Fruit fly (Drosophila melanogaster) whole organism, pupa: ENCODE measurements around the gene Orct.

Source experiments
- CG10348 ChIP-seq: fragments of 200-800 bp; sonication (Bioruptor generic); IDR thresholded peaks from 2 replicates; pipeline ENCODE4 v1.3.6; 2022; ENCODE audit warnings: missing biosample characterization, missing genetic modification characterization
- CG12605 ChIP-seq: fragments of 200-800 bp; sonication (Bioruptor generic); IDR thresholded peaks from 2 replicates; pipeline ENCODE4 v1.3.6; 2022; ENCODE audit warnings: missing biosample characterization, missing genetic modification characterization
- CG13204 ChIP-seq: fragments of 200-800 bp; sonication (Bioruptor generic); optimal IDR thresholded peaks from 2 replicates; lab custom pipeline; 2018; ENCODE audit warnings: missing biosample characterization, mild to moderate bottlenecking, missing genetic modification characterization, moderate library complexity
- CG14655 ChIP-seq: fragments of 200-800 bp; sonication (Bioruptor generic); optimal IDR thresholded peaks from 3 replicates; lab custom pipeline; 2017; ENCODE audit warnings: mild to moderate bottlenecking, missing biosample characterization, missing genetic modification reagents, missing genetic modification characterization
- CG15710 ChIP-seq: fragments of 200-800 bp; sonication (Bioruptor generic); optimal IDR thresholded peaks from 2 replicates; lab custom pipeline; 2018; ENCODE audit warnings: missing biosample characterization, mild to moderate bottlenecking, missing genetic modification characterization, moderate library complexity
- CG17806 ChIP-seq: fragments of 200-800 bp; sonication (Bioruptor generic); optimal IDR thresholded peaks from 2 replicates; lab custom pipeline; 2018; ENCODE audit warnings: missing biosample characterization, mild to moderate bottlenecking, missing genetic modification characterization, moderate library complexity
- CG32121 ChIP-seq: fragments of 200-800 bp; sonication (Bioruptor generic); IDR thresholded peaks from 2 replicates; pipeline ENCODE4 v1.3.6; 2022; ENCODE audit warnings: missing biosample characterization, missing genetic modification characterization
- CG34367 ChIP-seq: fragments of 200-800 bp; sonication (Bioruptor generic); optimal IDR thresholded peaks from 2 replicates; lab custom pipeline; 2018; ENCODE audit warnings: missing biosample characterization, mild to moderate bottlenecking, missing genetic modification characterization
- CG4496 ChIP-seq: fragments of 200-800 bp; sonication (Bioruptor generic); IDR thresholded peaks from 3 replicates; pipeline ENCODE4 v1.3.6; 2022; ENCODE audit warnings: missing biosample characterization, missing genetic modification characterization
- CG8159 ChIP-seq: fragments of 200-800 bp; sonication (Bioruptor generic); optimal IDR thresholded peaks from 3 replicates; lab custom pipeline; 2018; ENCODE audit warnings: missing biosample characterization, mild to moderate bottlenecking, missing genetic modification characterization, moderate library complexity
- CG8301 ChIP-seq: fragments of 200-800 bp; sonication (Bioruptor generic); optimal IDR thresholded peaks from 2 replicates; lab custom pipeline; 2018; ENCODE audit warnings: missing biosample characterization, mild to moderate bottlenecking, missing genetic modification characterization
- CG9948 ChIP-seq: fragments of 200-800 bp; sonication (Bioruptor generic); optimal IDR thresholded peaks from 2 replicates; lab custom pipeline; 2018; ENCODE audit warnings: missing biosample characterization, mild to moderate bottlenecking, missing genetic modification characterization, moderate library complexity
- D1 ChIP-seq: fragments of 200-800 bp; sonication (Bioruptor generic); optimal IDR thresholded peaks from 2 replicates; lab custom pipeline; 2018; ENCODE audit warnings: missing biosample characterization, mild to moderate bottlenecking, missing genetic modification characterization, moderate library complexity
- EcR ChIP-seq: fragments of 200-800 bp; sonication (Bioruptor generic); optimal IDR thresholded peaks from 3 replicates; lab custom pipeline; 2019; ENCODE audit warnings: missing biosample characterization, missing genetic modification characterization, mild to moderate bottlenecking, moderate library complexity, missing genetic modification reagents
- Ets98B ChIP-seq: fragments of 200-800 bp; sonication (Bioruptor generic); IDR thresholded peaks from 2 replicates; pipeline ENCODE4 v1.3.6; 2022; ENCODE audit warnings: missing biosample characterization, missing genetic modification characterization
- Pif1A ChIP-seq: fragments of 200-800 bp; sonication (Bioruptor generic); optimal IDR thresholded peaks from 3 replicates; lab custom pipeline; 2016; ENCODE audit warnings: missing biosample characterization, missing genetic modification characterization
- Pif1B ChIP-seq: fragments of 200-800 bp; sonication (Bioruptor generic); optimal IDR thresholded peaks from 3 replicates; lab custom pipeline; 2016; ENCODE audit warnings: missing biosample characterization, missing genetic modification characterization
- Snoo ChIP-seq: fragments of 200-800 bp; sonication (Bioruptor generic); optimal IDR thresholded peaks from 3 replicates; lab custom pipeline; 2017; ENCODE audit warnings: missing biosample characterization, mild to moderate bottlenecking, missing genetic modification characterization, inconsistent platforms
- fd96Ca ChIP-seq: fragments of 200-800 bp; sonication (Bioruptor generic); IDR thresholded peaks from 3 replicates; pipeline ENCODE4 v1.3.6; 2022; ENCODE audit warnings: missing biosample characterization, missing genetic modification characterization
- gl ChIP-seq: fragments of 200-800 bp; sonication (Bioruptor generic); optimal IDR thresholded peaks from 2 replicates; lab custom pipeline; 2018; ENCODE audit warnings: missing biosample characterization, mild to moderate bottlenecking, missing genetic modification characterization
- rn ChIP-seq: fragments of 200-800 bp; sonication (Bioruptor generic); IDR thresholded peaks from 2 replicates; pipeline ENCODE4 v1.3.6; 2022; ENCODE audit warnings: missing biosample characterization, missing genetic modification characterization

Gene Orct

dm6 chr3R:24295556-24296465 is 19.8 kb downstream of the Orct start:
- peak; percentile 93 for TF ChIP-seq CG13204
- TF ChIP-seq Pif1B (GFP tag; lab: Kevin White, UChicago): peak; percentile 98
- TF ChIP-seq gl: peak; percentile 75
- peak; percentile 86 for TF ChIP-seq rn (GFP tag; lab: Robert Waterston, UW)
- peak; percentile 76 for TF ChIP-seq D1
- TF ChIP-seq CG14655 (GFP tag; lab: Kevin White, UChicago): peak; percentile 86
- peak; percentile 98 for TF ChIP-seq Snoo
- TF ChIP-seq fd96Ca: peak; percentile 91
- peak; percentile 97 for TF ChIP-seq Pif1A (GFP tag; lab: Kevin White, UChicago)
- peak; percentile 97 for TF ChIP-seq CG15710 (tag; lab: Kevin White, UChicago)
- TF ChIP-seq CG8159: peak; percentile 95
- peak; percentile 93 for TF ChIP-seq CG8301 (tag; lab: Kevin White, UChicago)
- peak; percentile 52 for TF ChIP-seq EcR (GFP tag; lab: Kevin White, UChicago)
- peak; percentile 97 for TF ChIP-seq CG34367 (tag; lab: Kevin White, UChicago)
- TF ChIP-seq CG32121 (GFP tag; lab: Robert Waterston, UW): peak; percentile 86
- TF ChIP-seq CG9948 (tag; lab: Kevin White, UChicago): peak; percentile 96
- TF ChIP-seq CG10348 (GFP tag; lab: Robert Waterston, UW): peak; percentile 62
- TF ChIP-seq CG4496 (GFP tag; lab: Robert Waterston, UW): peak; percentile 97
- peak; percentile 83 for TF ChIP-seq CG12605
- TF ChIP-seq CG17806 (tag; lab: Kevin White, UChicago): peak; percentile 97
- peak; percentile 88 for TF ChIP-seq Ets98B
- TF ChIP-seq, all 21 proteins: peak for 21

dm6 chr3R:24296913-24297312 is 20.9 kb downstream of the Orct start:
- TF ChIP-seq CG8159 (no peak), D1 (no peak), CG17806 (tag; lab: Kevin White, UChicago) (no peak), Pif1A (GFP tag; lab: Kevin White, UChicago) (no peak), CG34367 (tag; lab: Kevin White, UChicago) (no peak), CG9948 (tag; lab: Kevin White, UChicago) (no peak), Pif1B (GFP tag; lab: Kevin White, UChicago) (no peak), CG13204 (no peak), rn (GFP tag; lab: Robert Waterston, UW) (no peak), gl (no peak)

- no peak for TF ChIP-seq Pif1A (GFP tag; lab: Kevin White, UChicago)
- TF ChIP-seq CG10348 (GFP tag; lab: Robert Waterston, UW): no peak
- no peak for TF ChIP-seq CG8159
- TF ChIP-seq CG9948 (tag; lab: Kevin White, UChicago): no peak
- TF ChIP-seq gl: no peak
- TF ChIP-seq CG13204: no peak
- no peak for TF ChIP-seq CG4496 (GFP tag; lab: Robert Waterston, UW)
- TF ChIP-seq CG17806 (tag; lab: Kevin White, UChicago): no peak
- no peak for TF ChIP-seq Ets98B
- TF ChIP-seq fd96Ca: no peak
- TF ChIP-seq CG32121 (GFP tag; lab: Robert Waterston, UW): no peak
Observed at dm6 chr3R:24297444-24298146, 21.5 kb downstream of the Orct start.

dm6 chr3R:24298534-24298936 is 22.5 kb downstream of the Orct start:
- TF ChIP-seq CG8159 (peak; percentile 51), Pif1B (GFP tag; lab: Kevin White, UChicago) (peak; percentile 48), Snoo (peak; percentile 37), CG14655 (GFP tag; lab: Kevin White, UChicago) (peak; percentile 49), CG17806 (tag; lab: Kevin White, UChicago) (peak; percentile 8), D1 (no peak), CG34367 (tag; lab: Kevin White, UChicago) (no peak), gl (no peak), CG13204 (no peak), CG9948 (tag; lab: Kevin White, UChicago) (peak; percentile 40), CG10348 (GFP tag; lab: Robert Waterston, UW) (no peak), Pif1A (GFP tag; lab: Kevin White, UChicago) (peak; percentile 15), CG4496 (GFP tag; lab: Robert Waterston, UW) (peak; percentile 37; the same call in 2 of the 3 replicates), rn (GFP tag; lab: Robert Waterston, UW) (no peak), CG8301 (tag; lab: Kevin White, UChicago) (peak; percentile 12)

dm6 chr3R:24299148-24299547 is 23.1 kb downstream of the Orct start:
- TF ChIP-seq EcR (GFP tag; lab: Kevin White, UChicago): peak; percentile 86
- TF ChIP-seq D1: no peak
- TF ChIP-seq CG34367 (tag; lab: Kevin White, UChicago): no peak
- no peak for TF ChIP-seq rn (GFP tag; lab: Robert Waterston, UW)
- TF ChIP-seq CG12605: no peak
- TF ChIP-seq Snoo: no peak
- TF ChIP-seq CG14655 (GFP tag; lab: Kevin White, UChicago): no peak
- peak; percentile 12 for TF ChIP-seq CG13204
- no peak for TF ChIP-seq Ets98B
- no peak for TF ChIP-seq Pif1B (GFP tag; lab: Kevin White, UChicago)
- TF ChIP-seq CG15710 (tag; lab: Kevin White, UChicago): no peak
- no peak for TF ChIP-seq CG8301 (tag; lab: Kevin White, UChicago)
- no peak for TF ChIP-seq Pif1A (GFP tag; lab: Kevin White, UChicago)
- no peak for TF ChIP-seq CG9948 (tag; lab: Kevin White, UChicago)
- TF ChIP-seq CG32121 (GFP tag; lab: Robert Waterston, UW): no peak
- TF ChIP-seq gl: no peak
- no peak for TF ChIP-seq CG17806 (tag; lab: Kevin White, UChicago)
